Worm (Caenorhabditis elegans): ENCODE results near the gene cyl-1.
A peak's percentile ranks its signal among the peaks of the same experiment; 100 is the strongest.

cyl-1 gene

DNA sequence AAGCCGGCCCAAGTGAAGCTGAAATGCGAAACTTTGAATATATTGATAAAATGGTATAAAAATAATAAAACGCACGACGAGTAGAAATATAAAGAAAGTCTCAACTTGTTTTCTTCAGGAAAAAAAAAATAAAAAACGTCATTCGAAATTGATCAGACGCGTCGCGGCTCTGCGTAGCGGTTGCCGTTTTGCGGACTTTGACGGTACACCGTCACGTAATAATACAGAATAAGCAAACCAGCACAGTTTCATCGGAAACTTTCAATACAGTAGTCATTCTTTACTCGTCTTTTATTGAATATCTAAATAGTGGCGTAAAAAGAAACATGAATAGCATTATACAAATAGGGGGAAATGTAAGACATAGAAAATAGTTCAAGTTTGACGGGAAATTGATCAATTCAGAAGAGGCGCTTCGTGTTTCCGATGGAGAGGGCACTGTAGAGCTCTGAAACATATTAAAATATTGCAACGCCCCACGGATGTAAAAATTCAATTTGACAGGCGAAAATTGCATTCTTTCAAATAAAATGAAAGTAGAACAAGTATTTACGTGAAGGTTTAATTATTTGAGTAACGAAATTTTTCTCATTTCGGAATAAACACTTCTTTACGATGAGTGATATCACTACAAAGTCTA, at the start of gene cyl-1, which contains the start of gene C52E4.7:
cyl-1 (minus strand) TSS at position 18 of the 640 bp plus-strand sequence.
C52E4.7 (plus strand) TSS at position 590 of the 640 bp plus-strand sequence.
- TF ChIP-seq daf-12 (tag; optimal IDR thresholded peaks at IDR 0.05) (no peak), F37D6.2 (tag; optimal IDR thresholded peaks at IDR 0.05) (no peak), zag-1 (tag; optimal IDR thresholded peaks at IDR 0.05) (no peak), rbr-2 (tag; optimal IDR thresholded peaks at IDR 0.05) (peak; percentile 45), F10B5.3 (tag; optimal IDR thresholded peaks at IDR 0.05) (no peak), mep-1 (tag; optimal IDR thresholded peaks at IDR 0.05) (no peak), dmd-9 (GFP tag; IDR thresholded peaks at IDR 0.05) (no peak), cey-2 (tag; optimal IDR thresholded peaks at IDR 0.05; ENCODE audit: borderline replicate concordance, insufficient read depth) (no peak), hlh-11 (tag; optimal IDR thresholded peaks at IDR 0.05) (no peak), ceh-32 (tag; optimal IDR thresholded peaks at IDR 0.05; ENCODE audit: poor library complexity) (no peak), F49E8.2 (tag; optimal IDR thresholded peaks at IDR 0.05; ENCODE audit: borderline replicate concordance) (no peak), mxl-3 (GFP tag; optimal IDR thresholded peaks at IDR 0.05) (no peak), daf-16 (GFP tag; optimal IDR thresholded peaks at IDR 0.05) (no peak), daf-16 (tag; optimal IDR thresholded peaks at IDR 0.05) (peak; percentile 56), lin-29 (GFP tag; IDR thresholded peaks at IDR 0.05) (no peak), ZK337.2 (GFP tag; IDR thresholded peaks at IDR 0.05) (no peak), ama-1 (optimal IDR thresholded peaks at IDR 0.05) (no peak), ztf-11 (tag; optimal IDR thresholded peaks at IDR 0.05) (no peak), ceh-62 (tag; optimal IDR thresholded peaks at IDR 0.05) (no peak), ztf-7 (tag; optimal IDR thresholded peaks at IDR 0.05) (no peak), dpl-1 (GFP tag; optimal IDR thresholded peaks at IDR 0.05) (peak; percentile 67), lin-1 (GFP tag; IDR thresholded peaks at IDR 0.05) (no peak), hlh-30 (tag; optimal IDR thresholded peaks at IDR 0.05; ENCODE audit: insufficient read depth) (no peak), nhr-76 (tag; optimal IDR thresholded peaks at IDR 0.05) (no peak), php-3 (GFP tag; IDR thresholded peaks at IDR 0.05) (no peak), lsy-2 (tag; optimal IDR thresholded peaks at IDR 0.05) (peak in 1 of 2 experiments; percentile 72), ZK546.5 (tag; optimal IDR thresholded peaks at IDR 0.05) (no peak), madf-5 (GFP tag; IDR thresholded peaks at IDR 0.05) (no peak), nhr-237 (tag; optimal IDR thresholded peaks at IDR 0.05) (no peak), gei-8 (GFP tag; optimal IDR thresholded peaks at IDR 0.05) (no peak), skn-1 (tag; optimal IDR thresholded peaks at IDR 0.05) (no peak), zfp-2 (tag; optimal IDR thresholded peaks at IDR 0.05) (no peak), T20F7.1 (GFP tag; optimal IDR thresholded peaks at IDR 0.05) (no peak), nhr-48 (tag; optimal IDR thresholded peaks at IDR 0.05) (no peak), nhr-28 (tag; optimal IDR thresholded peaks at IDR 0.05) (no peak), aha-1 (tag) (peak; percentile 41), R02D3.7 (tag; optimal IDR thresholded peaks at IDR 0.05) (no peak), zip-2 (tag; optimal IDR thresholded peaks at IDR 0.05) (no peak), jun-1 (tag; optimal IDR thresholded peaks at IDR 0.05) (no peak), dmd-8 (GFP tag; IDR thresholded peaks at IDR 0.05) (no peak), zfp-3 (GFP tag; conservative IDR thresholded peaks at IDR 0.05) (no peak), nhr-25 (tag; optimal IDR thresholded peaks at IDR 0.05; ENCODE audit: borderline replicate concordance, insufficient read depth) (peak; percentile 39), egl-43 (GFP tag; IDR thresholded peaks at IDR 0.05) (no peak), dve-1 (tag; optimal IDR thresholded peaks at IDR 0.05; ENCODE audit: insufficient read depth) (peak; percentile 39), fos-1 (tag; optimal IDR thresholded peaks at IDR 0.05) (no peak), ceh-20 (GFP tag; IDR thresholded peaks at IDR 0.05) (no peak), arid-1 (GFP tag; conservative IDR thresholded peaks at IDR 0.05) (no peak), lin-13 (GFP tag; optimal IDR thresholded peaks at IDR 0.05) (peak; percentile 53), lin-38 (GFP tag; IDR thresholded peaks at IDR 0.05) (peak; percentile 56), mes-2 (tag; optimal IDR thresholded peaks at IDR 0.05; ENCODE audit: poor library complexity, severe bottlenecking) (peak; percentile 73)

Data from whole organism, L4 larva.